Fruit fly (Drosophila melanogaster) whole organism, embryonic: ENCODE measurements around the gene Lim3.

ENCODE experiments used
- Ada2b ChIP-seq: fragments of 200-800 bp; sonication (Bioruptor generic); IDR thresholded peaks from 2 replicates; pipeline ENCODE4 v1.3.6; 2022; ENCODE audit warnings: missing biosample characterization, missing genetic modification characterization
- CG10366 ChIP-seq: fragments of 200-800 bp; sonication (Bioruptor generic); IDR thresholded peaks from 2 replicates; pipeline ENCODE4 v1.3.6; 2022; ENCODE audit warnings: missing biosample characterization, missing genetic modification characterization
- CG11247 ChIP-seq: fragments of 200-800 bp; sonication (Bioruptor generic); IDR thresholded peaks from 2 replicates; pipeline ENCODE4 v1.3.6; 2022; ENCODE audit warnings: missing biosample characterization, missing genetic modification characterization
- CG11560 ChIP-seq: fragments of 200-800 bp; sonication (Bioruptor generic); IDR thresholded peaks from 3 replicates; pipeline ENCODE4 v1.3.6; 2022; ENCODE audit warnings: missing biosample characterization, missing genetic modification characterization
- CG12104 ChIP-seq: fragments of 200-800 bp; sonication (Bioruptor generic); optimal IDR thresholded peaks from 3 replicates; lab custom pipeline; 2016; ENCODE audit warnings: missing biosample characterization, missing genetic modification characterization
- CG13894 ChIP-seq: fragments of 200-800 bp; sonication (Bioruptor generic); optimal IDR thresholded peaks from 3 replicates; lab custom pipeline; 2018; ENCODE audit warnings: missing biosample characterization, mild to moderate bottlenecking, missing genetic modification characterization, moderate library complexity
- CG1603 ChIP-seq: fragments of 200-800 bp; sonication (Bioruptor generic); optimal IDR thresholded peaks from 2 replicates; lab custom pipeline; 2019; ENCODE audit warnings: missing biosample characterization, mild to moderate bottlenecking, missing genetic modification characterization, moderate library complexity
- CG16779 ChIP-seq: fragments of 200-800 bp; sonication (Bioruptor generic); IDR thresholded peaks from 2 replicates; pipeline ENCODE4 v1.3.6; 2022; ENCODE audit warnings: missing biosample characterization, missing genetic modification characterization
- CG17361 ChIP-seq: fragments of 200-800 bp; sonication (Bioruptor generic); IDR thresholded peaks from 3 replicates; pipeline ENCODE4 v1.3.6; 2022; ENCODE audit warnings: missing biosample characterization, missing genetic modification characterization
- CG2120 ChIP-seq: fragments of 200-800 bp; sonication (Bioruptor generic); optimal IDR thresholded peaks from 3 replicates; lab custom pipeline; 2016; ENCODE audit warnings: missing biosample characterization, missing genetic modification characterization
- CG2712 ChIP-seq: fragments of 200-800 bp; optimal IDR thresholded peaks from 3 replicates; lab custom pipeline; 2019; ENCODE audit warnings: missing biosample characterization, mild to moderate bottlenecking, missing genetic modification characterization, moderate library complexity
- CG30020 ChIP-seq: fragments of 200-800 bp; optimal IDR thresholded peaks from 2 replicates; lab custom pipeline; 2019; ENCODE audit warnings: missing biosample characterization, mild to moderate bottlenecking, missing genetic modification characterization, moderate library complexity
- CG30431 ChIP-seq: fragments of 200-800 bp; sonication (Bioruptor generic); optimal IDR thresholded peaks from 2 replicates; lab custom pipeline; 2017; ENCODE audit warnings: missing biosample characterization, missing genetic modification characterization
- CG4424 ChIP-seq: fragments of 200-800 bp; sonication (Bioruptor generic); optimal IDR thresholded peaks from 3 replicates; lab custom pipeline; 2016; ENCODE audit warnings: missing biosample characterization, missing genetic modification characterization
- CG6813 ChIP-seq: fragments of 200-800 bp; sonication (Bioruptor generic); optimal IDR thresholded peaks from 2 replicates; lab custom pipeline; 2017; ENCODE audit warnings: missing biosample characterization, missing genetic modification characterization, mild to moderate bottlenecking, moderate library complexity, missing genetic modification reagents
- CG7357 ChIP-seq: fragments of 200-800 bp; sonication (Bioruptor generic); IDR thresholded peaks from 3 replicates; pipeline ENCODE4 v1.3.6; 2022; ENCODE audit warnings: missing biosample characterization, missing genetic modification characterization
- CG7839 ChIP-seq: fragments of 200-800 bp; sonication (Bioruptor generic); optimal IDR thresholded peaks from 3 replicates; lab custom pipeline; 2018; ENCODE audit warnings: missing biosample characterization, mild to moderate bottlenecking, missing genetic modification characterization, moderate library complexity
- CG8290 ChIP-seq, 3 experiments: fragments of 200-800 bp; sonication (Bioruptor generic); optimal IDR thresholded peaks; 2 replicates each; lab custom pipeline; 2016 to 2019; ENCODE audit warnings: missing biosample characterization in 3 of 3, missing genetic modification characterization in 3 of 3, mild to moderate bottlenecking in 2 of 3, moderate library complexity in 1 of 3
- Camta ChIP-seq: fragments of 200-800 bp; sonication (Bioruptor generic); optimal IDR thresholded peaks from 2 replicates; lab custom pipeline; 2016; ENCODE audit warnings: missing biosample characterization, missing genetic modification characterization
- CoRest ChIP-seq: fragments of 200-800 bp; sonication (Bioruptor generic); optimal IDR thresholded peaks from 3 replicates; lab custom pipeline; 2018; ENCODE audit warnings: missing biosample characterization, mild to moderate bottlenecking, missing genetic modification characterization, moderate library complexity
- D ChIP-seq, 2 experiments: fragments of 200-800 bp in 1 of 2; fragments of >200 bp in 1 of 2; sonication (Bioruptor generic) in 1 of 2; optimal IDR thresholded peaks; 2 replicates in 1 of 2; 3 replicates in 1 of 2; lab custom pipeline; 2017; ENCODE audit warnings: mild to moderate bottlenecking in 1 of 2, missing biosample characterization in 1 of 2, missing genetic modification characterization in 1 of 2, missing genetic modification reagents in 1 of 2
- D19B ChIP-seq: fragments of 200-800 bp; sonication (Bioruptor generic); optimal IDR thresholded peaks from 2 replicates; lab custom pipeline; 2017; ENCODE audit warnings: missing biosample characterization, mild to moderate bottlenecking, missing genetic modification characterization
- Dad ChIP-seq: fragments of 200-800 bp; sonication (Bioruptor generic); optimal IDR thresholded peaks from 3 replicates; lab custom pipeline; 2016; ENCODE audit warnings: missing biosample characterization, missing genetic modification characterization
- Dll ChIP-seq: fragments of 200-800 bp; sonication (Bioruptor generic); IDR thresholded peaks from 4 replicates; pipeline ENCODE4 v1.3.6; 2022; ENCODE audit warnings: missing biosample characterization, missing genetic modification characterization; ENCODE audit not compliant: partially characterized antibody
- Ets65A ChIP-seq: fragments of 200-800 bp; sonication (Bioruptor generic); peaks from one replicate; lab custom pipeline; 2016; ENCODE audit warnings: missing biosample characterization, missing genetic modification characterization
- Hr39 ChIP-seq: fragments of >200 bp; optimal IDR thresholded peaks from 2 replicates; lab custom pipeline; 2017
- NK7.1 ChIP-seq: fragments of 200-800 bp; sonication (Bioruptor generic); optimal IDR thresholded peaks from 3 replicates; lab custom pipeline; 2016; ENCODE audit warnings: missing biosample characterization, missing genetic modification characterization
- Nf-YB ChIP-seq: fragments of 200-800 bp; sonication (Bioruptor generic); optimal IDR thresholded peaks from 3 replicates; lab custom pipeline; 2019; ENCODE audit warnings: missing biosample characterization, mild to moderate bottlenecking, missing genetic modification characterization, moderate library complexity
- Optix ChIP-seq: fragments of 200-800 bp; sonication (Bioruptor generic); IDR thresholded peaks from 3 replicates; pipeline ENCODE4 v1.3.6; 2022; ENCODE audit warnings: missing biosample characterization, missing genetic modification characterization
- PHDP ChIP-seq: fragments of 200-800 bp; sonication (Bioruptor generic); optimal IDR thresholded peaks from 3 replicates; lab custom pipeline; 2018; ENCODE audit warnings: missing biosample characterization, mild to moderate bottlenecking, missing genetic modification characterization, moderate library complexity
- Xrp1 ChIP-seq: fragments of 200-800 bp; sonication (Bioruptor generic); IDR thresholded peaks from 2 replicates; pipeline ENCODE4 v1.3.6; 2022; ENCODE audit warnings: missing biosample characterization, missing genetic modification characterization
- ab ChIP-seq: fragments of 200-800 bp; sonication (Bioruptor generic); optimal IDR thresholded peaks from 2 replicates; lab custom pipeline; 2016; ENCODE audit warnings: missing biosample characterization, missing genetic modification characterization
- ara ChIP-seq: fragments of 200-800 bp; sonication (Bioruptor generic); IDR thresholded peaks from 2 replicates; pipeline ENCODE4 v1.3.6; 2022; ENCODE audit warnings: missing biosample characterization, missing genetic modification characterization
- ash1 ChIP-seq: fragments of 200-800 bp; sonication (Bioruptor generic); optimal IDR thresholded peaks from 2 replicates; lab custom pipeline; 2018; ENCODE audit warnings: missing biosample characterization, mild to moderate bottlenecking, missing genetic modification characterization
- bowl ChIP-seq: fragments of 200-800 bp; sonication (Bioruptor generic); IDR thresholded peaks from 2 replicates; pipeline ENCODE4 v1.3.6; 2022; ENCODE audit warnings: missing biosample characterization, missing genetic modification characterization
- dmrt99B ChIP-seq: fragments of 200-800 bp; sonication (Bioruptor generic); optimal IDR thresholded peaks from 2 replicates; lab custom pipeline; 2018; ENCODE audit warnings: missing biosample characterization, mild to moderate bottlenecking, missing genetic modification characterization, moderate library complexity
- fd96Cb ChIP-seq: fragments of 200-800 bp; sonication (Bioruptor generic); optimal IDR thresholded peaks from 2 replicates; lab custom pipeline; 2018; ENCODE audit warnings: missing biosample characterization, mild to moderate bottlenecking, missing genetic modification characterization, moderate library complexity
- gem ChIP-seq: fragments of 200-800 bp; sonication (Bioruptor generic); optimal IDR thresholded peaks from 2 replicates; lab custom pipeline; 2019; ENCODE audit warnings: missing biosample characterization, mild to moderate bottlenecking, missing genetic modification characterization, moderate library complexity
- hbn ChIP-seq: fragments of 200-800 bp; sonication (Bioruptor generic); IDR thresholded peaks from 2 replicates; pipeline ENCODE4 v1.3.6; 2022; ENCODE audit warnings: missing biosample characterization, missing genetic modification characterization; ENCODE audit not compliant: partially characterized antibody
- kni ChIP-seq: fragments of 200-800 bp; sonication (Bioruptor generic); optimal IDR thresholded peaks from 3 replicates; lab custom pipeline; 2017; ENCODE audit warnings: mild to moderate bottlenecking, missing biosample characterization, missing genetic modification reagents, missing genetic modification characterization
- lmd ChIP-seq: fragments of 200-800 bp; sonication (Bioruptor generic); IDR thresholded peaks from 2 replicates; pipeline ENCODE4 v1.3.6; 2022; ENCODE audit warnings: missing biosample characterization, missing genetic modification characterization
- lov ChIP-seq, 2 experiments: fragments of 200-800 bp in 1 of 2; fragments of >200 bp in 1 of 2; sonication (Bioruptor generic) in 1 of 2; IDR thresholded peaks in 1 of 2; optimal IDR thresholded peaks in 1 of 2; 2 replicates in 1 of 2; 3 replicates in 1 of 2; pipeline versions ENCODE4 v1.3.6 to Lab custom; 2017 to 2022; ENCODE audit warnings: missing biosample characterization in 1 of 2, missing genetic modification characterization in 1 of 2
- mld ChIP-seq: fragments of 200-800 bp; sonication (Bioruptor generic); IDR thresholded peaks from 3 replicates; pipeline ENCODE4 v1.3.6; 2022; ENCODE audit warnings: missing biosample characterization, missing genetic modification characterization; ENCODE audit not compliant: partially characterized antibody
- repo ChIP-seq: fragments of 200-800 bp; sonication (Bioruptor generic); optimal IDR thresholded peaks from 2 replicates; lab custom pipeline; 2016; ENCODE audit warnings: missing biosample characterization, missing genetic modification characterization
- so ChIP-seq: fragments of 200-800 bp; sonication (Bioruptor generic); IDR thresholded peaks from 3 replicates; pipeline ENCODE4 v1.3.6; 2022; ENCODE audit warnings: missing biosample characterization, missing genetic modification characterization
- sob ChIP-seq: fragments of 200-800 bp; sonication (Bioruptor generic); IDR thresholded peaks from 2 replicates; pipeline ENCODE4 v1.3.6; 2022; ENCODE audit warnings: missing biosample characterization, missing genetic modification characterization
- stc ChIP-seq: fragments of 200-800 bp; sonication (Bioruptor generic); IDR thresholded peaks from 2 replicates; pipeline ENCODE4 v1.3.6; 2022; ENCODE audit warnings: missing biosample characterization, missing genetic modification characterization
- unpg ChIP-seq: fragments of 200-800 bp; sonication (Bioruptor generic); optimal IDR thresholded peaks from 3 replicates; lab custom pipeline; 2018; ENCODE audit warnings: missing biosample characterization, mild to moderate bottlenecking, missing genetic modification characterization, moderate library complexity
- zfh1 ChIP-seq: fragments of 200-800 bp; sonication (Bioruptor generic); IDR thresholded peaks from 3 replicates; pipeline ENCODE4 v1.3.6; 2022; ENCODE audit warnings: missing biosample characterization, missing genetic modification characterization

Gene Lim3

DNA sequence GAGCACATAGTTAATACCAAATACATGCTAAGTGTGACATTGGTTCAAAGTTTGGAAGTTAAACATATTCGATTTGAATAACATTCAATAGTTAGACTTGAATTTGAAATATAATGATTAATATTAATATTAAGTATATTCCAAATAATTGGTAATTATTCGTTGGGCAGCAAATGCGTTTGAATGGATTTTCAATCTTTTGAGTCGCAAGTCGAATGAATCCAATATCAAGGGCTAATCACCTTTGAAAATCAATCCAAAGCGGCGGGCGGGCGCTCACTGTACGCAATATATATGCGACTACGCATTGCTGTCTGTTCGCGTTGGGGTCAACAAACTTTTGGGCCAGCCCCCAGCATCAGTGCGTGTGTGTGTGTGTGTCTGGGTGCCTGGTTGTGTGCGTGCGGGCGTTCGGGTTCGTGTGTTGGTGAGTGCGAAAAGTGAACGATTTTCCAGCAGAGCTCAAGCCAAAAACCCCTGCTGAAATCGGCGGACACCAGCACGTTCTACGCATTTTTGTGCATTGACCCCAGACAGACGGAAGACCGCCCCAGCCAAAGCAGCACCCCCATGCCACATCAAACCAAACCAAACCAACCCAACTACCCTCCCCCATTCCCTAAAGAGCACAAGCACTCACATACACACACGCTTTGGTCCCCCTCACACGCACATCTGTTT, 30.3 kb upstream of the Lim3 start (continued):
- TF ChIP-seq fd96Cb (tag; lab: Kevin White, UChicago) (peak; percentile 50), repo (GFP tag; lab: Kevin White, UChicago) (no peak), ab (GFP tag; lab: Kevin White, UChicago) (no peak), unpg (peak; percentile 23), Camta (GFP tag; lab: Kevin White, UChicago) (no peak), NK7.1 (no peak), mld (GFP tag; lab: Robert Waterston, UW) (no peak), kni (GFP tag; lab: Kevin White, UChicago) (peak; percentile 13), lov (optimal IDR thresholded peaks at IDR 0.05; lab: Kevin White, UChicago) (no peak), lov (GFP tag; IDR thresholded peaks at IDR 0.05; lab: Robert Waterston, UW) (peak; percentile 32; the same call in 1 of the 3 replicates), CG10366 (GFP tag; lab: Robert Waterston, UW) (no peak), PHDP (tag; lab: Kevin White, UChicago) (peak; percentile 2), ara (GFP tag; lab: Robert Waterston, UW) (no peak), CG4424 (GFP tag; lab: Kevin White, UChicago) (no peak), Ada2b (GFP tag; lab: Robert Waterston, UW) (no peak), Dll (GFP tag; lab: Robert Waterston, UW) (no peak), Nf-YB (GFP tag; lab: Kevin White, UChicago) (no peak), CG13894 (tag; lab: Kevin White, UChicago) (peak; percentile 14), ash1 (GFP tag; lab: Kevin White, UChicago) (no peak), CG2120 (GFP tag; lab: Kevin White, UChicago) (no peak), Ets65A (GFP tag; lab: Kevin White, UChicago) (no peak), CG11560 (tag; lab: Robert Waterston, UW) (no peak), CG2712 (tag; lab: Kevin White, UChicago) (peak; percentile 47), CoRest (tag; lab: Kevin White, UChicago) (peak; percentile 29), dmrt99B (peak; percentile 59), stc (GFP tag; lab: Robert Waterston, UW) (no peak), bowl (GFP tag; lab: Robert Waterston, UW) (no peak), CG16779 (GFP tag; lab: Robert Waterston, UW) (no peak), CG7839 (tag; lab: Kevin White, UChicago) (peak; percentile 38), D (optimal IDR thresholded peaks at IDR 0.05; lab: Kevin White, UChicago) (no peak), D (GFP tag; optimal IDR thresholded peaks at IDR 0.05; lab: Kevin White, UChicago) (no peak), CG30431 (GFP tag; lab: Kevin White, UChicago) (no peak), CG30020 (tag; lab: Kevin White, UChicago) (no peak), Optix (0 out of 3 replicates have a peak, but pooled peaks have one; percentile 21), sob (GFP tag; lab: Robert Waterston, UW) (peak; percentile 23; the same call in 1 of the 2 replicates), D19B (no peak), so (0 out of 3 replicates have a peak, but pooled peaks have one; percentile 27), lmd (peak; percentile 13; the same call in 1 of the 2 replicates), Dad (no peak), CG17361 (peak; percentile 41; the same call in 1 of the 3 replicates), CG1603 (tag; lab: Kevin White, UChicago) (peak; percentile 8), hbn (GFP tag; lab: Robert Waterston, UW) (no peak), CG11247 (GFP tag; lab: Robert Waterston, UW) (no peak), CG7357 (GFP tag; lab: Robert Waterston, UW) (no peak), Hr39 (lab: Kevin White, UChicago) (no peak), CG12104 (no peak), zfh1 (GFP tag; lab: Robert Waterston, UW) (no peak), CG8290 (GFP tag; optimal IDR thresholded peaks at IDR 0.05; lab: Kevin White, UChicago) (no peak), CG8290 (tag; optimal IDR thresholded peaks at IDR 0.05; lab: Kevin White, UChicago) (peak in 1 of 2 experiments; percentile 9), Xrp1 (peak; percentile 19; the same call in 1 of the 2 replicates), CG6813 (GFP tag; lab: Kevin White, UChicago) (no peak), gem (peak; percentile 53)
